Worm (Caenorhabditis elegans) whole organism, L3 larva: Measurements from ENCODE around the gene lgc-11.

Experiments used
- R02D3.7 ChIP-seq: fragments of 150-350 bp; optimal IDR thresholded peaks from 2 replicates; lab custom pipeline; 2014; ENCODE audit warnings: missing biosample characterization, missing genetic modification characterization
- ZK546.5 ChIP-seq: sonication (generic microtip); optimal IDR thresholded peaks from 2 replicates; lab custom pipeline; 2017; ENCODE audit warnings: missing biosample characterization, missing genetic modification characterization
- aly-2 ChIP-seq: fragments of 150-350 bp; optimal IDR thresholded peaks from 2 replicates; lab custom pipeline; 2014; ENCODE audit warnings: missing biosample characterization, missing genetic modification characterization
- ceh-28 ChIP-seq: fragments of 150-350 bp; optimal IDR thresholded peaks from 2 replicates; lab custom pipeline; 2014; ENCODE audit warnings: missing biosample characterization, missing genetic modification reagents, missing genetic modification characterization
- nhr-12 ChIP-seq: fragments of 150-350 bp; optimal IDR thresholded peaks from 2 replicates; lab custom pipeline; 2014; ENCODE audit warnings: missing biosample characterization, missing genetic modification characterization
- pqm-1 ChIP-seq: fragments of 150-350 bp; optimal IDR thresholded peaks from 2 replicates; lab custom pipeline; 2017; ENCODE audit warnings: missing biosample characterization, missing genetic modification characterization, inconsistent platforms

- no peak for TF ChIP-seq nhr-12 (tag; lab: Kevin White, UChicago)
- TF ChIP-seq aly-2 (tag; lab: Kevin White, UChicago) = no peak
- no peak for TF ChIP-seq ZK546.5 (tag; lab: Kevin White, UChicago)
- no peak for TF ChIP-seq pqm-1 (tag; lab: Kevin White, UChicago)
- no peak for TF ChIP-seq ceh-28 (tag; lab: Kevin White, UChicago)
- no peak for TF ChIP-seq R02D3.7 (tag; lab: Kevin White, UChicago)
These were observed 45.9 kb downstream of the lgc-11 start for ce11 chrX:7460516-7460915.
